Fruit fly (Drosophila melanogaster) whole organism, embryonic: ENCODE results near the gene kdn.
A peak's percentile ranks its signal among the peaks of the same experiment; 100 is the strongest.

Experiments
- Abd-B ChIP-seq: fragments of 200-800 bp; sonication (Bioruptor generic); optimal IDR thresholded peaks from 2 replicates; lab custom pipeline; 2018; ENCODE audit warnings: missing biosample characterization, mild to moderate bottlenecking, missing genetic modification characterization, moderate library complexity
- Adf1 ChIP-seq: fragments of 200-800 bp; sonication (Bioruptor generic); IDR thresholded peaks from 2 replicates; pipeline ENCODE4 v1.3.6; 2022; ENCODE audit warnings: missing biosample characterization, missing genetic modification characterization
- Aef1 ChIP-seq: fragments of 200-800 bp; sonication (Bioruptor generic); IDR thresholded peaks from 3 replicates; pipeline ENCODE4 v1.3.6; 2022; ENCODE audit warnings: missing biosample characterization, missing genetic modification characterization
- Blimp-1 ChIP-seq: fragments of 200-800 bp; sonication (Bioruptor generic); optimal IDR thresholded peaks from 3 replicates; lab custom pipeline; 2018; ENCODE audit warnings: missing biosample characterization, missing genetic modification characterization, mild to moderate bottlenecking, moderate library complexity, missing genetic modification reagents
- CG10147 ChIP-seq: fragments of 200-800 bp; sonication (Bioruptor generic); optimal IDR thresholded peaks from 2 replicates; lab custom pipeline; 2019; ENCODE audit warnings: missing biosample characterization, mild to moderate bottlenecking, missing genetic modification characterization, moderate library complexity
- CG10543 ChIP-seq: fragments of 200-800 bp; sonication (Bioruptor generic); optimal IDR thresholded peaks from 3 replicates; lab custom pipeline; 2017; ENCODE audit warnings: missing biosample characterization, mild to moderate bottlenecking, missing genetic modification characterization, moderate library complexity
- CG10654 ChIP-seq: fragments of 200-800 bp; sonication (Bioruptor generic); optimal IDR thresholded peaks from 2 replicates; lab custom pipeline; 2016; ENCODE audit warnings: missing biosample characterization, missing genetic modification characterization
- CG15269 ChIP-seq: fragments of 200-800 bp; sonication (Bioruptor generic); optimal IDR thresholded peaks from 2 replicates; lab custom pipeline; 2018; ENCODE audit warnings: missing biosample characterization, mild to moderate bottlenecking, missing genetic modification characterization, moderate library complexity
- CG1603 ChIP-seq: fragments of 200-800 bp; sonication (Bioruptor generic); optimal IDR thresholded peaks from 2 replicates; lab custom pipeline; 2019; ENCODE audit warnings: missing biosample characterization, mild to moderate bottlenecking, missing genetic modification characterization, moderate library complexity
- CG17385 ChIP-seq: fragments of 200-800 bp; sonication (Bioruptor generic); optimal IDR thresholded peaks from 3 replicates; lab custom pipeline; 2018; ENCODE audit warnings: missing biosample characterization, mild to moderate bottlenecking, missing genetic modification characterization
- CG2712 ChIP-seq: fragments of 200-800 bp; optimal IDR thresholded peaks from 3 replicates; lab custom pipeline; 2019; ENCODE audit warnings: missing biosample characterization, mild to moderate bottlenecking, missing genetic modification characterization, moderate library complexity
- CG2889 ChIP-seq: fragments of 200-800 bp; sonication (Bioruptor generic); IDR thresholded peaks from 3 replicates; pipeline ENCODE4 v1.3.6; 2022; ENCODE audit warnings: missing biosample characterization, missing genetic modification characterization
- CG30403 ChIP-seq: fragments of 200-800 bp; sonication (Bioruptor generic); optimal IDR thresholded peaks from 3 replicates; lab custom pipeline; 2016; ENCODE audit warnings: missing biosample characterization, missing genetic modification characterization
- CG6689 ChIP-seq: fragments of 200-800 bp; sonication (Bioruptor generic); IDR thresholded peaks from 2 replicates; pipeline ENCODE4 v1.3.6; 2022; ENCODE audit warnings: missing biosample characterization, missing genetic modification characterization
- CG7839 ChIP-seq: fragments of 200-800 bp; sonication (Bioruptor generic); optimal IDR thresholded peaks from 3 replicates; lab custom pipeline; 2018; ENCODE audit warnings: missing biosample characterization, mild to moderate bottlenecking, missing genetic modification characterization, moderate library complexity
- CG9215 ChIP-seq: fragments of 200-800 bp; sonication (Bioruptor generic); IDR thresholded peaks from 2 replicates; pipeline ENCODE4 v1.3.6; 2022; ENCODE audit warnings: missing biosample characterization, missing genetic modification characterization
- CG9609 ChIP-seq: fragments of 200-800 bp; sonication (Bioruptor generic); optimal IDR thresholded peaks from 3 replicates; lab custom pipeline; 2016; ENCODE audit warnings: missing biosample characterization, missing genetic modification characterization
- Doc3 ChIP-seq: fragments of 200-800 bp; sonication (Bioruptor generic); IDR thresholded peaks from 3 replicates; pipeline ENCODE4 v1.3.6; 2022; ENCODE audit warnings: missing biosample characterization, missing genetic modification characterization; ENCODE audit not compliant: partially characterized antibody
- Fer1 ChIP-seq: fragments of 200-800 bp; sonication (Bioruptor generic); optimal IDR thresholded peaks from 2 replicates; lab custom pipeline; 2017; ENCODE audit warnings: missing biosample characterization, mild to moderate bottlenecking, missing genetic modification characterization
- HLH3B ChIP-seq: fragments of 200-800 bp; sonication (Bioruptor generic); IDR thresholded peaks from 2 replicates; pipeline ENCODE4 v1.3.6; 2022; ENCODE audit warnings: missing biosample characterization, missing genetic modification characterization
- Hmr ChIP-seq: fragments of 200-800 bp; sonication (Bioruptor generic); optimal IDR thresholded peaks from 3 replicates; lab custom pipeline; 2017; ENCODE audit warnings: mild to moderate bottlenecking, missing biosample characterization, missing genetic modification reagents, missing genetic modification characterization
- Hr3 ChIP-seq: fragments of 200-800 bp; sonication (Bioruptor generic); optimal IDR thresholded peaks from 3 replicates; lab custom pipeline; 2016; ENCODE audit warnings: missing biosample characterization, missing genetic modification characterization
- Hr51 ChIP-seq, 2 experiments: fragments of 200-800 bp; sonication (Bioruptor generic); optimal IDR thresholded peaks; 2 replicates in 1 of 2; 3 replicates in 1 of 2; lab custom pipeline; 2016 to 2018; ENCODE audit warnings: missing biosample characterization in 2 of 2, missing genetic modification characterization in 2 of 2, mild to moderate bottlenecking in 1 of 2, moderate library complexity in 1 of 2
- Med ChIP-seq: fragments of 200-800 bp; sonication (Bioruptor generic); peaks from one replicate; lab custom pipeline; 2016; ENCODE audit warnings: missing biosample characterization, missing genetic modification characterization, mild to moderate bottlenecking, inconsistent platforms, moderate library complexity
- Meics ChIP-seq: fragments of 200-800 bp; sonication (Bioruptor generic); optimal IDR thresholded peaks from 2 replicates; lab custom pipeline; 2017; ENCODE audit warnings: missing biosample characterization, mild to moderate bottlenecking, missing genetic modification characterization
- Rfx ChIP-seq: fragments of 200-800 bp; sonication (Bioruptor generic); IDR thresholded peaks from 2 replicates; pipeline ENCODE4 v1.3.6; 2022; ENCODE audit warnings: missing biosample characterization, missing genetic modification characterization
- Sox102F ChIP-seq: fragments of 200-800 bp; sonication (Bioruptor generic); optimal IDR thresholded peaks from 2 replicates; lab custom pipeline; 2018; ENCODE audit warnings: missing biosample characterization, mild to moderate bottlenecking, missing genetic modification characterization, moderate library complexity
- Xrp1 ChIP-seq: fragments of 200-800 bp; sonication (Bioruptor generic); IDR thresholded peaks from 2 replicates; pipeline ENCODE4 v1.3.6; 2022; ENCODE audit warnings: missing biosample characterization, missing genetic modification characterization
- abd-A ChIP-seq: fragments of 200-800 bp; sonication (Bioruptor generic); optimal IDR thresholded peaks from 3 replicates; lab custom pipeline; 2019; ENCODE audit warnings: missing biosample characterization, mild to moderate bottlenecking, missing genetic modification characterization, moderate library complexity
- ci ChIP-seq: fragments of 200-800 bp; sonication (Bioruptor generic); IDR thresholded peaks from 3 replicates; pipeline ENCODE4 v1.3.6; 2022; ENCODE audit warnings: missing biosample characterization, missing genetic modification characterization
- dmrt99B ChIP-seq: fragments of 200-800 bp; sonication (Bioruptor generic); optimal IDR thresholded peaks from 2 replicates; lab custom pipeline; 2018; ENCODE audit warnings: missing biosample characterization, mild to moderate bottlenecking, missing genetic modification characterization, moderate library complexity
- fd96Cb ChIP-seq: fragments of 200-800 bp; sonication (Bioruptor generic); optimal IDR thresholded peaks from 2 replicates; lab custom pipeline; 2018; ENCODE audit warnings: missing biosample characterization, mild to moderate bottlenecking, missing genetic modification characterization, moderate library complexity
- ftz-f1 ChIP-seq: fragments of 200-800 bp; sonication (Bioruptor generic); optimal IDR thresholded peaks from 2 replicates; lab custom pipeline; 2016; ENCODE audit warnings: missing biosample characterization, missing genetic modification characterization
- gem ChIP-seq: fragments of 200-800 bp; sonication (Bioruptor generic); optimal IDR thresholded peaks from 2 replicates; lab custom pipeline; 2019; ENCODE audit warnings: missing biosample characterization, mild to moderate bottlenecking, missing genetic modification characterization, moderate library complexity
- grau ChIP-seq: fragments of 200-800 bp; optimal IDR thresholded peaks from 3 replicates; lab custom pipeline; 2019; ENCODE audit warnings: missing biosample characterization, mild to moderate bottlenecking, missing genetic modification characterization, moderate library complexity
- gsb ChIP-seq: fragments of 200-800 bp; sonication (Bioruptor generic); IDR thresholded peaks from 2 replicates; pipeline ENCODE4 v1.3.6; 2022; ENCODE audit warnings: missing biosample characterization, missing genetic modification characterization
- her ChIP-seq: fragments of 200-800 bp; sonication (Bioruptor generic); optimal IDR thresholded peaks from 2 replicates; lab custom pipeline; 2016; ENCODE audit warnings: missing biosample characterization, missing genetic modification characterization
- hkb ChIP-seq, 2 experiments: fragments of 200-800 bp in 1 of 2; fragments of >200 bp in 1 of 2; sonication (Bioruptor generic) in 1 of 2; IDR thresholded peaks in 1 of 2; optimal IDR thresholded peaks in 1 of 2; 2 replicates each; pipeline versions ENCODE4 v1.3.6 to Lab custom; 2017 to 2022; ENCODE audit warnings: missing biosample characterization in 1 of 2, missing genetic modification characterization in 1 of 2
- jumu ChIP-seq: fragments of 200-800 bp; sonication (Bioruptor generic); optimal IDR thresholded peaks from 3 replicates; lab custom pipeline; 2016; ENCODE audit warnings: missing biosample characterization, missing genetic modification characterization
- lmd ChIP-seq: fragments of 200-800 bp; sonication (Bioruptor generic); IDR thresholded peaks from 2 replicates; pipeline ENCODE4 v1.3.6; 2022; ENCODE audit warnings: missing biosample characterization, missing genetic modification characterization
- pan ChIP-seq, 4 experiments: fragments of >200 bp in 3 of 4; fragments of 200-800 bp in 1 of 4; sonication (Bioruptor generic) in 1 of 4; optimal IDR thresholded peaks in 3 of 4; IDR thresholded peaks in 1 of 4; 2 replicates each; pipeline versions ENCODE4 v1.3.6 to Lab custom; 2017 to 2022; ENCODE audit warnings: missing biosample characterization in 2 of 4, missing genetic modification characterization in 2 of 4, mixed read lengths in 1 of 4
- pb ChIP-seq: fragments of 200-800 bp; sonication (Bioruptor generic); optimal IDR thresholded peaks from 3 replicates; lab custom pipeline; 2016; ENCODE audit warnings: missing biosample characterization, missing genetic modification characterization
- prd ChIP-seq, 3 experiments: fragments of >200 bp in 2 of 3; fragments of 200-800 bp in 1 of 3; sonication (Bioruptor generic) in 1 of 3; optimal IDR thresholded peaks in 2 of 3; IDR thresholded peaks in 1 of 3; 2 replicates in 2 of 3; 3 replicates in 1 of 3; pipeline versions ENCODE4 v1.3.6 to Lab custom; 2017 to 2022; ENCODE audit warnings: missing biosample characterization in 1 of 3, missing genetic modification characterization in 1 of 3
- ranshi ChIP-seq: fragments of 200-800 bp; sonication (Bioruptor generic); IDR thresholded peaks from 2 replicates; pipeline ENCODE4 v1.3.6; 2022; ENCODE audit warnings: missing biosample characterization, missing genetic modification characterization
- row ChIP-seq: fragments of 200-800 bp; sonication (Bioruptor generic); IDR thresholded peaks from 3 replicates; pipeline ENCODE4 v1.3.6; 2022; ENCODE audit warnings: missing biosample characterization, missing genetic modification characterization
- sens ChIP-seq: fragments of 200-800 bp; sonication (Bioruptor generic); peaks from one replicate; lab custom pipeline; 2016; ENCODE audit warnings: missing biosample characterization, missing genetic modification characterization
- sob ChIP-seq: fragments of 200-800 bp; sonication (Bioruptor generic); IDR thresholded peaks from 2 replicates; pipeline ENCODE4 v1.3.6; 2022; ENCODE audit warnings: missing biosample characterization, missing genetic modification characterization
- zfh1 ChIP-seq: fragments of 200-800 bp; sonication (Bioruptor generic); IDR thresholded peaks from 3 replicates; pipeline ENCODE4 v1.3.6; 2022; ENCODE audit warnings: missing biosample characterization, missing genetic modification characterization

kdn gene

dm6 chrX:6311516-6311915 is 38.9 kb upstream of the kdn start:
- TF ChIP-seq Rfx (GFP tag; lab: Robert Waterston, UW) = peak; percentile 53
- TF ChIP-seq ranshi = 0 out of 2 replicates have a peak, but pooled peaks have one; percentile 27
- TF ChIP-seq prd (optimal IDR thresholded peaks at IDR 0.05; lab: Kevin White, UChicago) = no peak
- TF ChIP-seq prd (GFP tag; IDR thresholded peaks at IDR 0.05; lab: Robert Waterston, UW) = peak; percentile 26; the same call in 1 of the 3 replicates
- peak; percentile 22; the same call in 1 of the 3 replicates for TF ChIP-seq ci
- TF ChIP-seq CG10147 = peak; percentile 13
- peak; percentile 40 for TF ChIP-seq gem
- no peak for TF ChIP-seq CG10654 (GFP tag; lab: Kevin White, UChicago)
- peak; percentile 23; the same call in 1 of the 2 replicates for TF ChIP-seq Adf1 (GFP tag; lab: Robert Waterston, UW)
- peak; percentile 3 for TF ChIP-seq CG1603
- peak; percentile 28; the same call in 1 of the 2 replicates for TF ChIP-seq lmd (GFP tag; lab: Robert Waterston, UW)
- no peak for TF ChIP-seq pb (GFP tag; lab: Kevin White, UChicago)
- TF ChIP-seq Hr3 (GFP tag; lab: Kevin White, UChicago) = no peak
- peak; percentile 78 for TF ChIP-seq Med
- no peak for TF ChIP-seq CG2889
- TF ChIP-seq CG9609 = no peak
- peak; percentile 9 for TF ChIP-seq CG17385 (GFP tag; lab: Kevin White, UChicago)
- peak; percentile 8 for TF ChIP-seq CG15269 (tag; lab: Kevin White, UChicago)
- no peak for TF ChIP-seq ftz-f1 (GFP tag; lab: Kevin White, UChicago)
- peak; percentile 35 for TF ChIP-seq Sox102F (GFP tag; lab: Kevin White, UChicago)
- TF ChIP-seq zfh1 (GFP tag; lab: Robert Waterston, UW) = peak; percentile 55; the same call in 2 of the 3 replicates
- TF ChIP-seq abd-A (tag; lab: Kevin White, UChicago) = peak; percentile 51
- no peak for TF ChIP-seq hkb (optimal IDR thresholded peaks at IDR 0.05; lab: Kevin White, UChicago)
- TF ChIP-seq hkb (GFP tag; IDR thresholded peaks at IDR 0.05; lab: Robert Waterston, UW) = 0 out of 2 replicates have a peak, but pooled peaks have one; percentile 26
- no peak for TF ChIP-seq Doc3 (GFP tag; lab: Robert Waterston, UW)
- TF ChIP-seq HLH3B (GFP tag; lab: Robert Waterston, UW) = 0 out of 2 replicates have a peak, but pooled peaks have one; percentile 24
- TF ChIP-seq CG9215 (GFP tag; lab: Robert Waterston, UW) = 0 out of 2 replicates have a peak, but pooled peaks have one; percentile 7
- peak; percentile 54 for TF ChIP-seq row (GFP tag; lab: Robert Waterston, UW)
- TF ChIP-seq CG10543 (GFP tag; lab: Kevin White, UChicago) = no peak
- TF ChIP-seq CG7839 (tag; lab: Kevin White, UChicago) = peak; percentile 34
- TF ChIP-seq Aef1 (GFP tag; lab: Robert Waterston, UW) = peak; percentile 15; the same call in 1 of the 3 replicates
- TF ChIP-seq jumu = no peak
- TF ChIP-seq dmrt99B (tag; lab: Kevin White, UChicago) = peak; percentile 52
- peak; percentile 27; the same call in 1 of the 2 replicates for TF ChIP-seq CG6689 (GFP tag; lab: Robert Waterston, UW)
- peak; percentile 15 for TF ChIP-seq Meics (GFP tag; lab: Kevin White, UChicago)
- TF ChIP-seq pan (optimal IDR thresholded peaks at IDR 0.05; lab: Kevin White, UChicago) = no peak
- TF ChIP-seq pan (GFP tag; optimal IDR thresholded peaks at IDR 0.05 in 1 of 2, IDR thresholded peaks at IDR 0.05 in 1 of 2) = peak in 1 of 2 experiments; percentile 10
- no peak for TF ChIP-seq her (GFP tag; lab: Kevin White, UChicago)
- peak; percentile 17 for TF ChIP-seq Hmr (GFP tag; lab: Kevin White, UChicago)
- peak; percentile 71 for TF ChIP-seq sens (GFP tag; lab: Kevin White, UChicago)
- TF ChIP-seq Blimp-1 (GFP tag; lab: Kevin White, UChicago) = peak; percentile 21
- TF ChIP-seq Abd-B (GFP tag; lab: Kevin White, UChicago) = peak; percentile 17
- 0 out of 2 replicates have a peak, but pooled peaks have one; percentile 28 for TF ChIP-seq Xrp1
- TF ChIP-seq fd96Cb (tag; lab: Kevin White, UChicago) = peak; percentile 22
- TF ChIP-seq Hr51 (GFP tag; optimal IDR thresholded peaks at IDR 0.05; lab: Kevin White, UChicago) = peak in 1 of 2 experiments; percentile 1
- TF ChIP-seq gsb (GFP tag; lab: Robert Waterston, UW) = no peak
- peak; percentile 15 for TF ChIP-seq CG30403 (GFP tag; lab: Kevin White, UChicago)
- TF ChIP-seq sob (GFP tag; lab: Robert Waterston, UW) = peak; percentile 41; the same call in 1 of the 2 replicates
- peak; percentile 16 for TF ChIP-seq Fer1 (GFP tag; lab: Kevin White, UChicago)
- TF ChIP-seq CG2712 (tag; lab: Kevin White, UChicago) = peak; percentile 9
- peak; percentile 17 for TF ChIP-seq grau (tag; lab: Kevin White, UChicago)
